Worm (Caenorhabditis elegans) whole organism, L4 larva: ENCODE measurements around the gene Y39A1A.20.

Experiments
- F10B5.3 ChIP-seq: sonication (generic microtip); optimal IDR thresholded peaks from 2 replicates; lab custom pipeline; 2016; ENCODE audit warnings: mild to moderate bottlenecking, missing genetic modification characterization, missing compliant biosample characterization
- F44E2.7 ChIP-seq: fragments of 200-800 bp; sonication (Bioruptor generic); IDR thresholded peaks from 2 replicates; pipeline ENCODE4 v2.1.2; 2022; ENCODE audit warnings: missing genetic modification characterization, missing compliant biosample characterization
- F49E8.2 ChIP-seq: sonication (generic microtip); optimal IDR thresholded peaks from 2 replicates; lab custom pipeline; 2016; ENCODE audit warnings: missing compliant biosample characterization, mild to moderate bottlenecking, missing genetic modification characterization, borderline replicate concordance
- R02D3.7 ChIP-seq: fragments of 150-350 bp; sonication (generic microtip); optimal IDR thresholded peaks from 3 replicates; lab custom pipeline; 2014; ENCODE audit warnings: missing biosample characterization, missing genetic modification characterization
- T26A8.4 ChIP-seq: fragments of 200-800 bp; sonication (Bioruptor generic); IDR thresholded peaks from 2 replicates; pipeline ENCODE4 v1.3.6; 2022; ENCODE audit warnings: missing genetic modification characterization, missing compliant biosample characterization
- Y105C5A.15 ChIP-seq: fragments of 200-800 bp; sonication (Bioruptor generic); IDR thresholded peaks from 2 replicates; pipeline ENCODE4 v1.3.6; 2022; ENCODE audit warnings: missing genetic modification characterization, missing compliant biosample characterization
- aha-1 ChIP-seq: fragments of 150-350 bp; peaks from one replicate; lab custom pipeline; 2014; ENCODE audit warnings: missing biosample characterization, missing genetic modification characterization
- aly-2 ChIP-seq: sonication (generic microtip); optimal IDR thresholded peaks from 2 replicates; lab custom pipeline; 2018; ENCODE audit warnings: missing biosample characterization, missing genetic modification characterization
- ama-1 ChIP-seq: fragments of 150-350 bp; optimal IDR thresholded peaks from 2 replicates; lab custom pipeline; 2014; ENCODE audit warnings: inconsistent platforms, mixed read lengths
- ceh-20 ChIP-seq: fragments of 200-800 bp; sonication (Bioruptor generic); IDR thresholded peaks from 2 replicates; pipeline ENCODE4 v1.3.6; 2022; ENCODE audit warnings: missing genetic modification reagents, missing genetic modification characterization, missing compliant biosample characterization
- ceh-28 ChIP-seq: fragments of 150-350 bp; optimal IDR thresholded peaks from 2 replicates; lab custom pipeline; 2014; ENCODE audit warnings: missing biosample characterization, missing genetic modification reagents, missing genetic modification characterization
- ceh-32 ChIP-seq: sonication (generic microtip); optimal IDR thresholded peaks from 2 replicates; lab custom pipeline; 2016; ENCODE audit warnings: mild to moderate bottlenecking, missing genetic modification characterization, missing compliant biosample characterization; ENCODE audit not compliant: poor library complexity
- ceh-44 ChIP-seq: fragments of 200-800 bp; sonication (Bioruptor generic); IDR thresholded peaks from 2 replicates; pipeline ENCODE4 v1.3.6; 2022; ENCODE audit warnings: missing genetic modification reagents, missing genetic modification characterization, missing compliant biosample characterization
- ceh-82 ChIP-seq: sonication (generic microtip); optimal IDR thresholded peaks from 2 replicates; lab custom pipeline; 2017; ENCODE audit warnings: missing biosample characterization, missing genetic modification characterization
- ces-1 ChIP-seq: fragments of 150-350 bp; sonication (generic microtip); optimal IDR thresholded peaks from 4 replicates; lab custom pipeline; 2014; ENCODE audit warnings: missing biosample characterization, missing genetic modification reagents, missing genetic modification characterization
- ctbp-1 ChIP-seq: fragments of 200-800 bp; sonication (Bioruptor generic); IDR thresholded peaks from 2 replicates; pipeline ENCODE4 v1.3.6; 2022; ENCODE audit warnings: missing genetic modification reagents, missing genetic modification characterization, missing compliant biosample characterization
- daf-16 ChIP-seq, 3 experiments: sonication (generic microtip); optimal IDR thresholded peaks; 2 replicates each; lab custom pipeline; 2016 to 2017; ENCODE audit warnings: missing genetic modification characterization in 3 of 3, missing genetic modification reagents in 3 of 3, mild to moderate bottlenecking in 2 of 3, missing compliant biosample characterization in 2 of 3, missing biosample characterization in 1 of 3, moderate library complexity in 1 of 3
- daf-8 ChIP-seq: fragments of 200-800 bp; sonication (Bioruptor generic); IDR thresholded peaks from 2 replicates; pipeline ENCODE4 v1.3.6; 2022; ENCODE audit warnings: missing genetic modification characterization, missing compliant biosample characterization
- dmd-8 ChIP-seq: fragments of 200-800 bp; sonication (Bioruptor generic); IDR thresholded peaks from 2 replicates; pipeline ENCODE4 v1.3.6; 2022; ENCODE audit warnings: missing genetic modification characterization, missing compliant biosample characterization
- duxl-1 ChIP-seq: sonication (generic microtip); optimal IDR thresholded peaks from 2 replicates; lab custom pipeline; 2016; ENCODE audit warnings: mild to moderate bottlenecking, missing genetic modification characterization, moderate library complexity, missing compliant biosample characterization; ENCODE audit not compliant: poor library complexity
- dve-1 ChIP-seq: sonication (generic microtip); optimal IDR thresholded peaks from 2 replicates; lab custom pipeline; 2017; ENCODE audit warnings: antibody characterized with exemption, mild to moderate bottlenecking, missing genetic modification characterization, missing compliant biosample characterization; ENCODE audit not compliant: insufficient read depth
- egl-43 ChIP-seq: fragments of 200-800 bp; sonication (Bioruptor generic); IDR thresholded peaks from 2 replicates; pipeline ENCODE4 v1.3.6; 2022; ENCODE audit warnings: missing genetic modification reagents, missing genetic modification characterization, missing compliant biosample characterization
- fos-1 ChIP-seq: fragments of 150-350 bp; optimal IDR thresholded peaks from 2 replicates; lab custom pipeline; 2014; ENCODE audit warnings: missing biosample characterization, missing genetic modification characterization
- hlh-30 ChIP-seq: sonication (generic microtip); optimal IDR thresholded peaks from 2 replicates; lab custom pipeline; 2017; ENCODE audit warnings: antibody characterized with exemption, mild to moderate bottlenecking, missing genetic modification characterization, missing compliant biosample characterization; ENCODE audit not compliant: insufficient read depth
- lim-7 ChIP-seq: fragments of 200-800 bp; sonication (Bioruptor generic); IDR thresholded peaks from 2 replicates; pipeline ENCODE4 v1.3.6; 2022; ENCODE audit warnings: missing genetic modification characterization, missing compliant biosample characterization
- lin-29 ChIP-seq: fragments of 200-800 bp; sonication (Bioruptor generic); IDR thresholded peaks from 2 replicates; pipeline ENCODE4 v1.3.6; 2022; ENCODE audit warnings: missing genetic modification reagents, missing genetic modification characterization, missing compliant biosample characterization
- lin-38 ChIP-seq: fragments of 200-800 bp; sonication (Bioruptor generic); IDR thresholded peaks from 2 replicates; pipeline ENCODE4 v1.3.6; 2022; ENCODE audit warnings: missing genetic modification reagents, missing genetic modification characterization, missing compliant biosample characterization
- lin-39 ChIP-seq: fragments of 150-350 bp; optimal IDR thresholded peaks from 2 replicates; lab custom pipeline; 2014; ENCODE audit warnings: missing biosample characterization, missing genetic modification reagents, missing genetic modification characterization
- lir-3 ChIP-seq: sonication (generic microtip); optimal IDR thresholded peaks from 2 replicates; lab custom pipeline; 2016; ENCODE audit warnings: mild to moderate bottlenecking, missing genetic modification characterization, missing compliant biosample characterization
- mdl-1 ChIP-seq, 2 experiments: fragments of 150-350 bp in 1 of 2; sonication (generic microtip) in 1 of 2; optimal IDR thresholded peaks; 2 replicates each; lab custom pipeline; 2014 to 2017; ENCODE audit warnings: missing biosample characterization in 2 of 2, missing genetic modification characterization in 2 of 2
- mxl-3 ChIP-seq: fragments of 200-800 bp; sonication (Bioruptor generic); optimal IDR thresholded peaks from 2 replicates; lab custom pipeline; 2018; ENCODE audit warnings: mild to moderate bottlenecking, missing genetic modification characterization, missing compliant biosample characterization
- nhr-10 ChIP-seq: fragments of 150-350 bp; optimal IDR thresholded peaks from 2 replicates; lab custom pipeline; 2014; ENCODE audit warnings: missing biosample characterization, missing genetic modification characterization
- nhr-102 ChIP-seq: sonication (generic microtip); optimal IDR thresholded peaks from 2 replicates; lab custom pipeline; 2016; ENCODE audit warnings: mild to moderate bottlenecking, missing genetic modification characterization, moderate library complexity, missing compliant biosample characterization
- nhr-11 ChIP-seq: fragments of 150-350 bp; optimal IDR thresholded peaks from 2 replicates; lab custom pipeline; 2014; ENCODE audit warnings: missing biosample characterization, missing genetic modification characterization
- nhr-237 ChIP-seq: sonication (generic microtip); optimal IDR thresholded peaks from 2 replicates; lab custom pipeline; 2017; ENCODE audit warnings: missing biosample characterization, missing genetic modification characterization
- nhr-25 ChIP-seq: sonication (generic microtip); optimal IDR thresholded peaks from 2 replicates; lab custom pipeline; 2017; ENCODE audit warnings: missing genetic modification characterization, mild to moderate bottlenecking, missing compliant biosample characterization, antibody characterized with exemption, moderate library complexity, borderline replicate concordance; ENCODE audit not compliant: insufficient read depth
- nhr-28 ChIP-seq: fragments of 150-350 bp; optimal IDR thresholded peaks from 2 replicates; lab custom pipeline; 2014; ENCODE audit warnings: missing biosample characterization, missing genetic modification characterization
- nhr-41 ChIP-seq: fragments of 200-800 bp; sonication (Bioruptor generic); IDR thresholded peaks from 2 replicates; pipeline ENCODE4 v1.3.6; 2022; ENCODE audit warnings: missing genetic modification reagents, missing genetic modification characterization, missing compliant biosample characterization
- nhr-6 ChIP-seq: fragments of 150-350 bp; optimal IDR thresholded peaks from 2 replicates; lab custom pipeline; 2014; ENCODE audit warnings: missing biosample characterization, missing genetic modification characterization
- skn-1 ChIP-seq: fragments of 150-350 bp; optimal IDR thresholded peaks from 2 replicates; lab custom pipeline; 2014; ENCODE audit warnings: missing biosample characterization, missing genetic modification characterization
- tag-97 ChIP-seq: fragments of 200-800 bp; sonication (Bioruptor generic); IDR thresholded peaks from 2 replicates; pipeline ENCODE4 v1.3.6; 2022; ENCODE audit warnings: missing genetic modification characterization, missing compliant biosample characterization
- unc-130 ChIP-seq: sonication (generic microtip); optimal IDR thresholded peaks from 2 replicates; lab custom pipeline; 2016; ENCODE audit warnings: missing genetic modification reagents, missing genetic modification characterization, missing compliant biosample characterization
- unc-39 ChIP-seq: sonication (generic microtip); optimal IDR thresholded peaks from 2 replicates; lab custom pipeline; 2017; ENCODE audit warnings: missing biosample characterization, missing genetic modification characterization
- vab-7 ChIP-seq: fragments of 200-800 bp; sonication (Bioruptor generic); IDR thresholded peaks from 2 replicates; pipeline ENCODE4 v1.3.6; 2022; ENCODE audit warnings: missing genetic modification reagents, missing genetic modification characterization, missing compliant biosample characterization
- zfp-2 ChIP-seq: sonication (generic microtip); optimal IDR thresholded peaks from 2 replicates; lab custom pipeline; 2016; ENCODE audit warnings: mild to moderate bottlenecking, missing genetic modification characterization, missing compliant biosample characterization
- zip-2 ChIP-seq: fragments of 150-350 bp; optimal IDR thresholded peaks from 2 replicates; lab custom pipeline; 2014; ENCODE audit warnings: missing biosample characterization, missing genetic modification characterization
- ztf-11 ChIP-seq: fragments of 150-350 bp; optimal IDR thresholded peaks from 2 replicates; lab custom pipeline; 2014; ENCODE audit warnings: missing biosample characterization, missing genetic modification characterization
- ztf-7 ChIP-seq: fragments of 150-350 bp; optimal IDR thresholded peaks from 2 replicates; lab custom pipeline; 2014; ENCODE audit warnings: missing biosample characterization, missing genetic modification characterization

Y39A1A.20 gene

DNA sequence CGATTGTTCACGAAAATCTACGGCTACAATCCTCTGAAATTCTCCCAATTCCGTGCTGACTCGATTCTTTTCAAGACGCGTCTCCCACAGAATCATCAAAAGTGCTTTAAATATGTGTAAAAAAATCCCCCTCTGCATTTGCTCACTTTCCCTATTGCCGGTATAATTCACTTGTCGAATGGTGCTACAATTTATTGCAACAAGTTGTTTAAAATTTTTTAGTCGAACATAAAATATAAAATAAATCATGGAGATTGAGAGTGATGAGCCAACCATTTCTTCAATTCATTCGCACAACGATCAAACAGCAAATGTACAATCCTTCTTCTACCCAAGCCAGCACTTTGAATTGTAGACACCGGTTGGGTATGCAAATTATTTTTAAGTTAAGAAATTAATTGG, 46.0 kb upstream of the Y39A1A.20 start (continued):
- peak; percentile 39; the same call in 1 of the 2 replicates for TF ChIP-seq egl-43 (GFP tag; lab: Robert Waterston, UW)
- 0 out of 2 replicates have a peak, but pooled peaks have one; percentile 52 for TF ChIP-seq T26A8.4
- no peak for TF ChIP-seq duxl-1 (tag; lab: Kevin White, UChicago)
- no peak for TF ChIP-seq R02D3.7 (tag; lab: Kevin White, UChicago)
- TF ChIP-seq lin-38 (GFP tag; lab: Robert Waterston, UW), result peak; percentile 80
- TF ChIP-seq unc-130 (GFP tag; lab: Kevin White, UChicago), result peak; percentile 78
- TF ChIP-seq nhr-237 (tag; lab: Kevin White, UChicago), result no peak

DNA sequence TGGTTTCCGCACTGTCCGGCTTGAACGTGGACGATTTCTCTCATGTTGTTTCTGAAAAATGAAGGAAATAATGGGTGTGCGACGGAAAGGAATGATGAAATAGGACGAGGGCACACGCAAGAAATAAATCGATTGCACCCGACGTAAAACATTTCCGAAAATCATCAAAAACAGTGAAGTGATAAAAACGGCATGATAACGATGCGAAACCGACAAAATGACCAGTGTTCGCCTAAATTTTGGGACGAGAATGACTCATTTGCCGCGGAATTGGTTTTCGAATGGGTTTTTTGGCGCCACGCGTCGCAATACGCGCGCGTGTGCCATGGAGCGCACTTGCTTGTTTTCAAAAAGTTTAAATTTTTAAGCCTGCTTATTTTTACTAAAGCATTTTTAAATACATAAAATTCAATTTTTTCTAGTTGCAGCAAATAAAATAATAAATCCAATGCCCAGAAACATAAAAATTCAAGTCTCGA, 42.1 kb upstream of the Y39A1A.20 start, which contains the start of the genes tbb-1 and rib-2:
Gene tbb-1 (minus strand): TSS at position 51 of the 479 bp plus-strand sequence.
Gene rib-2 (plus strand): TSS at position 429 of the 479 bp plus-strand sequence.
- TF ChIP-seq nhr-25 (tag; lab: Kevin White, UChicago) (peak; percentile 71), lim-7 (no peak), hlh-30 (tag; lab: Kevin White, UChicago) (peak; percentile 88), mxl-3 (GFP tag; lab: Kevin White, UChicago) (peak; percentile 90), nhr-6 (peak; percentile 78), nhr-11 (peak; percentile 16), daf-8 (GFP tag; lab: Robert Waterston, UW) (no peak), mdl-1 (tag; optimal IDR thresholded peaks at IDR 0.05; lab: Kevin White, UChicago) (peak; percentile 29 to 88), zip-2 (tag; lab: Kevin White, UChicago) (no peak), ceh-44 (GFP tag; lab: Robert Waterston, UW) (0 out of 2 replicates have a peak, but pooled peaks have one; percentile 27), nhr-28 (tag; lab: Kevin White, UChicago) (peak; percentile 85), ztf-11 (no peak), nhr-10 (peak; percentile 68), dve-1 (tag; lab: Kevin White, UChicago) (peak; percentile 96), ces-1 (no peak), skn-1 (tag; lab: Kevin White, UChicago) (no peak), dmd-8 (GFP tag; lab: Robert Waterston, UW) (no peak), aly-2 (no peak), ama-1 (no peak), ceh-20 (GFP tag; lab: Robert Waterston, UW) (0 out of 2 replicates have a peak, but pooled peaks have one; percentile 18), ceh-32 (tag; lab: Kevin White, UChicago) (no peak), F49E8.2 (tag; lab: Kevin White, UChicago) (peak; percentile 89), F44E2.7 (0 out of 2 replicates have a peak, but pooled peaks have one; percentile 27), ceh-82 (tag; lab: Kevin White, UChicago) (no peak), ceh-28 (tag; lab: Kevin White, UChicago) (no peak), unc-130 (GFP tag; lab: Kevin White, UChicago) (peak; percentile 95), zfp-2 (tag; lab: Kevin White, UChicago) (peak; percentile 13), ctbp-1 (GFP tag; lab: Robert Waterston, UW) (no peak), tag-97 (GFP tag; lab: Robert Waterston, UW) (no peak), egl-43 (GFP tag; lab: Robert Waterston, UW) (no peak), daf-16 (GFP tag; optimal IDR thresholded peaks at IDR 0.05; lab: Kevin White, UChicago) (no peak), daf-16 (tag; optimal IDR thresholded peaks at IDR 0.05; lab: Kevin White, UChicago) (peak; percentile 77), lin-29 (GFP tag; lab: Robert Waterston, UW) (no peak), Y105C5A.15 (GFP tag; lab: Robert Waterston, UW) (no peak), lin-38 (GFP tag; lab: Robert Waterston, UW) (peak; percentile 99), F10B5.3 (tag; lab: Kevin White, UChicago) (no peak), vab-7 (GFP tag; lab: Robert Waterston, UW) (no peak), nhr-102 (peak; percentile 76), fos-1 (tag; lab: Kevin White, UChicago) (peak; percentile 38), unc-39 (tag; lab: Kevin White, UChicago) (no peak), lin-39 (tag; lab: Kevin White, UChicago) (no peak), ztf-7 (tag; lab: Kevin White, UChicago) (no peak), lir-3 (tag; lab: Kevin White, UChicago) (no peak), nhr-41 (GFP tag; lab: Robert Waterston, UW) (peak; percentile 68; the same call in 1 of the 2 replicates), aha-1 (tag; lab: Kevin White, UChicago) (peak; percentile 89)
